Worm (Caenorhabditis elegans): ENCODE data around the gene nhr-255.

nhr-255 gene

DNA sequence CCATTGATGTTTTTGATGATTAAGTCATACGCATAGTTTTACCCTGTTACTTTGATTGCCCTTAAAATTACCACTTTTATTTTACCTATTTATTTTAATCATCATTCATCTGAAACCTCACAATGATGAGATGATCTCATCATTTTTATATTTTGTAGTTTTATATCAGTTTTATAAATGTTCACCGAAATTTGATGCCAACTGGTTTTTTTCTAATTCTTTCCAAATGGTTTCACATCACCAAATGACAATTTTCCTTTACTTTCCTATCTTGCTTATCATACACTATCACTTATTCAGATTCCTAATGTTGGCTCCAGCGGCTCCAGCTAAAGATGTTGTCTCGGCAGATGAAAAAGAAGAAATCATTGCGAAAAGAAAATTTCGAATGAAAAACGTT, 10.7 kb upstream of the nhr-255 start, which contains the start of gene lin-15A (continued):
- TF ChIP-seq zip-11 (GFP tag; IDR thresholded peaks at IDR 0.05) (no peak), zfp-3 (GFP tag; conservative IDR thresholded peaks at IDR 0.05) (no peak), vab-7 (GFP tag; IDR thresholded peaks at IDR 0.05) (no peak)

DNA sequence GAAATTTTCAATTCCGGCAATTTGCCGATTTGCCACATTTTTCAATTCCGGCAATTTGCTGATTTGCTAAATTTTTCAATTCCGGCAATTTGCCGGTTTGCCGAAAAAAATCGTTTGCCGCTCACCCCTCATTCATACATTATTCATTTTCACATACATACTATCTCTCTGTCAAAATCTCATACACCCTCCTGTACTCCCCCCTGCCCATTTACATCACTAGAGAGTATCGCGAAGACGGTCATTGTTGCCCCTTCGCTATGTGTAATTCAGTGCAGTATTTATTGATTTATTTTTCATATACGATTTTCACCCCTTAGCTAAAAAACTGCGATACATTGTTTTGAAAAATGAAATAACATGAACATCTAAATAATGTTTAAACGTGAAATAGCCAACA, 6.0 kb upstream of the nhr-255 start:
- TF ChIP-seq nhr-6 (tag; optimal IDR thresholded peaks at IDR 0.05) (peak; percentile 76), pha-4 (GFP tag; IDR thresholded peaks at IDR 0.05) (no peak; the same call in 1 of the 2 replicates), pha-4 (tag; optimal IDR thresholded peaks at IDR 0.05) (no peak), T20F7.1 (GFP tag; optimal IDR thresholded peaks at IDR 0.05) (no peak), T26A8.4 (GFP tag; IDR thresholded peaks at IDR 0.05) (peak; percentile 89), dpl-1 (GFP tag; optimal IDR thresholded peaks at IDR 0.05) (peak; percentile 11), zfp-2 (tag; optimal IDR thresholded peaks at IDR 0.05) (no peak), spr-1 (tag; optimal IDR thresholded peaks at IDR 0.05) (peak; percentile 68), zag-1 (tag; optimal IDR thresholded peaks at IDR 0.05) (no peak), spr-3 (GFP tag; optimal IDR thresholded peaks at IDR 0.05) (peak; percentile 13), ama-1 (optimal IDR thresholded peaks at IDR 0.05) (no peak), hlh-11 (tag; optimal IDR thresholded peaks at IDR 0.05) (peak; percentile 71), R02D3.7 (tag; optimal IDR thresholded peaks at IDR 0.05) (no peak), unc-130 (GFP tag; optimal IDR thresholded peaks at IDR 0.05) (no peak), nhr-11 (tag; optimal IDR thresholded peaks at IDR 0.05) (peak; percentile 32), aly-2 (tag; optimal IDR thresholded peaks at IDR 0.05) (no peak), daf-8 (GFP tag; IDR thresholded peaks at IDR 0.05) (no peak), tra-1 (GFP tag; IDR thresholded peaks at IDR 0.05) (no peak), zip-2 (tag; optimal IDR thresholded peaks at IDR 0.05) (peak; percentile 85), nhr-42 (GFP tag; IDR thresholded peaks at IDR 0.05) (peak; percentile 70), ztf-11 (tag; optimal IDR thresholded peaks at IDR 0.05) (no peak), saeg-2 (GFP tag; IDR thresholded peaks at IDR 0.05) (no peak), ceh-82 (tag; optimal IDR thresholded peaks at IDR 0.05) (no peak), nhr-77 (tag; optimal IDR thresholded peaks at IDR 0.05) (peak; percentile 91), nhr-25 (tag; optimal IDR thresholded peaks at IDR 0.05; ENCODE audit: borderline replicate concordance, insufficient read depth) (peak; percentile 32), snpc-4 (tag; optimal IDR thresholded peaks at IDR 0.05) (no peak), aha-1 (tag) (peak; percentile 31), madf-5 (GFP tag; IDR thresholded peaks at IDR 0.05) (peak in 1 of 2 experiments; percentile 47; a peak in 1 of 4 replicates), jun-1 (tag; optimal IDR thresholded peaks at IDR 0.05) (peak; percentile 89), mep-1 (tag; optimal IDR thresholded peaks at IDR 0.05) (peak; percentile 87), F26F4.8 (GFP tag; conservative IDR thresholded peaks at IDR 0.05) (no peak), Y105C5A.15 (GFP tag; IDR thresholded peaks at IDR 0.05) (no peak), ZK337.2 (GFP tag; IDR thresholded peaks at IDR 0.05) (no peak), dmd-8 (GFP tag; IDR thresholded peaks at IDR 0.05) (no peak), F44E2.7 (GFP tag; IDR thresholded peaks at IDR 0.05) (no peak), lin-1 (GFP tag; IDR thresholded peaks at IDR 0.05) (peak; percentile 61; the same call in 1 of the 2 replicates), mdt-29 (GFP tag; IDR thresholded peaks at IDR 0.05) (no peak), ceh-44 (GFP tag; IDR thresholded peaks at IDR 0.05) (no peak), fos-1 (tag; optimal IDR thresholded peaks at IDR 0.05) (no peak), nhr-102 (tag; optimal IDR thresholded peaks at IDR 0.05) (peak; percentile 93), attf-4 (tag; optimal IDR thresholded peaks at IDR 0.05) (no peak), hif-1 (tag; optimal IDR thresholded peaks at IDR 0.05) (peak in 1 of 2 experiments; percentile 46), rbr-2 (tag; optimal IDR thresholded peaks at IDR 0.05) (peak; percentile 85), sdz-12 (GFP tag; optimal IDR thresholded peaks at IDR 0.05) (no peak), madf-9 (GFP tag; conservative IDR thresholded peaks at IDR 0.05) (no peak), lin-38 (GFP tag; IDR thresholded peaks at IDR 0.05) (no peak; the same call in 1 of the 2 replicates), arid-1 (GFP tag; conservative IDR thresholded peaks at IDR 0.05) (no peak), ztf-7 (tag; optimal IDR thresholded peaks at IDR 0.05) (peak; percentile 81), php-3 (GFP tag; IDR thresholded peaks at IDR 0.05) (no peak)
